Worm (Caenorhabditis elegans) whole organism, young adult: Measurements from ENCODE around the gene fbxa-84.

Source experiments
- B0035.1 ChIP-seq: sonication (generic microtip); optimal IDR thresholded peaks from 2 replicates; lab custom pipeline; 2016; ENCODE audit warnings: missing genetic modification characterization, mild to moderate bottlenecking, missing compliant biosample characterization, missing genotype, missing genetic modification reagents
- F10E7.11 ChIP-seq: sonication (generic microtip); optimal IDR thresholded peaks from 2 replicates; lab custom pipeline; 2017; ENCODE audit warnings: mild to moderate bottlenecking, missing genetic modification characterization, moderate library complexity, missing compliant biosample characterization
- F39B2.1 ChIP-seq: fragments of 200-800 bp; sonication (Bioruptor generic); IDR thresholded peaks from 2 replicates; pipeline ENCODE4 v1.3.6; 2022; ENCODE audit warnings: missing genetic modification reagents, missing genetic modification characterization, missing compliant biosample characterization
- K12H6.12 ChIP-seq: fragments of 200-800 bp; sonication (Bioruptor generic); optimal IDR thresholded peaks from 2 replicates; lab custom pipeline; 2018; ENCODE audit warnings: mild to moderate bottlenecking, missing genetic modification characterization, missing compliant biosample characterization
- Y79H2A.3 ChIP-seq: fragments of 200-800 bp; sonication (Bioruptor generic); conservative IDR thresholded peaks from 2 replicates; pipeline ENCODE4 v1.3.6; 2022; ENCODE audit warnings: missing genetic modification reagents, missing genetic modification characterization, missing compliant biosample characterization
- aptf-3 ChIP-seq: fragments of 200-800 bp; sonication (Bioruptor generic); IDR thresholded peaks from 2 replicates; pipeline ENCODE4 v1.3.6; 2022; ENCODE audit warnings: missing genetic modification characterization, missing compliant biosample characterization
- atf-7 ChIP-seq: sonication (generic microtip); optimal IDR thresholded peaks from 2 replicates; lab custom pipeline; 2017; ENCODE audit warnings: mild to moderate bottlenecking, missing genetic modification characterization, missing compliant biosample characterization
- attf-5 ChIP-seq: fragments of 200-800 bp; sonication (Bioruptor generic); optimal IDR thresholded peaks from 2 replicates; lab custom pipeline; 2018; ENCODE audit warnings: mild to moderate bottlenecking, missing genetic modification characterization, missing compliant biosample characterization
- cebp-1 ChIP-seq, 2 experiments: fragments of 200-800 bp in 1 of 2; sonication (Bioruptor generic) in 1 of 2; sonication (generic microtip) in 1 of 2; IDR thresholded peaks in 1 of 2; optimal IDR thresholded peaks in 1 of 2; 2 replicates each; pipeline versions ENCODE4 v1.3.6 to Lab custom; 2017 to 2022; ENCODE audit warnings: missing compliant biosample characterization in 2 of 2, missing genetic modification characterization in 2 of 2, mild to moderate bottlenecking in 1 of 2, missing genetic modification reagents in 1 of 2, moderate library complexity in 1 of 2
- ceh-100 ChIP-seq: fragments of 200-800 bp; sonication (Bioruptor generic); IDR thresholded peaks from 2 replicates; pipeline ENCODE4 v1.3.6; 2022; ENCODE audit warnings: missing genetic modification reagents, missing genetic modification characterization, missing compliant biosample characterization
- dpff-1 ChIP-seq: sonication (generic microtip); optimal IDR thresholded peaks from 2 replicates; lab custom pipeline; 2017; ENCODE audit warnings: mild to moderate bottlenecking, missing genetic modification characterization, missing compliant biosample characterization
- ets-4 ChIP-seq: fragments of 200-800 bp; sonication (Bioruptor generic); optimal IDR thresholded peaks from 2 replicates; lab custom pipeline; 2018; ENCODE audit warnings: mild to moderate bottlenecking, missing genetic modification characterization, missing compliant biosample characterization
- him-1 ChIP-seq: sonication (generic microtip); optimal IDR thresholded peaks from 2 replicates; lab custom pipeline; 2016; ENCODE audit warnings: missing genotype, missing genetic modification reagents, missing genetic modification characterization, missing compliant biosample characterization
- hlh-12 ChIP-seq: sonication (generic microtip); optimal IDR thresholded peaks from 2 replicates; lab custom pipeline; 2016; ENCODE audit warnings: missing genetic modification characterization, missing compliant biosample characterization
- hmg-1.2 ChIP-seq: fragments of 200-800 bp; sonication (Bioruptor generic); IDR thresholded peaks from 2 replicates; pipeline ENCODE4 v1.3.6; 2022; ENCODE audit warnings: missing genetic modification reagents, missing genetic modification characterization, missing compliant biosample characterization
- hsf-1 ChIP-seq: fragments of 200-800 bp; sonication (Bioruptor generic); IDR thresholded peaks from 2 replicates; pipeline ENCODE4 v1.3.6; 2022; ENCODE audit warnings: missing genetic modification reagents, missing genetic modification characterization, missing compliant biosample characterization
- lag-1 ChIP-seq: fragments of 200-800 bp; sonication (Bioruptor generic); IDR thresholded peaks from 2 replicates; pipeline ENCODE4 v1.3.6; 2022; ENCODE audit warnings: missing genetic modification reagents, missing genetic modification characterization, missing compliant biosample characterization
- let-607 ChIP-seq, 2 experiments: fragments of 200-800 bp in 1 of 2; sonication (Bioruptor generic) in 1 of 2; sonication (generic microtip) in 1 of 2; optimal IDR thresholded peaks; 2 replicates each; lab custom pipeline; 2016 to 2018; ENCODE audit warnings: mild to moderate bottlenecking in 2 of 2, missing compliant biosample characterization in 2 of 2, missing genetic modification characterization in 2 of 2, moderate library complexity in 2 of 2, missing genotype in 1 of 2
- lin-40 ChIP-seq: sonication (generic microtip); optimal IDR thresholded peaks from 2 replicates; lab custom pipeline; 2016; ENCODE audit warnings: missing genetic modification characterization, mild to moderate bottlenecking, missing compliant biosample characterization, missing genotype, missing genetic modification reagents
- lir-1 ChIP-seq: fragments of 200-800 bp; sonication (Bioruptor generic); conservative IDR thresholded peaks from 2 replicates; pipeline ENCODE4 v1.3.6; 2022; ENCODE audit warnings: missing genetic modification reagents, missing genetic modification characterization, missing compliant biosample characterization
- lsl-1 ChIP-seq: fragments of 200-800 bp; sonication (Bioruptor generic); optimal IDR thresholded peaks from 2 replicates; lab custom pipeline; 2018; ENCODE audit warnings: mild to moderate bottlenecking, missing genetic modification characterization, moderate library complexity, missing compliant biosample characterization
- lsy-27 ChIP-seq: sonication (generic microtip); optimal IDR thresholded peaks from 2 replicates; lab custom pipeline; 2017; ENCODE audit warnings: missing genetic modification characterization, mild to moderate bottlenecking, missing compliant biosample characterization, antibody characterized with exemption, missing genotype, borderline replicate concordance; ENCODE audit not compliant: insufficient read depth
- madf-8 ChIP-seq: fragments of 200-800 bp; sonication (Bioruptor generic); conservative IDR thresholded peaks from 2 replicates; pipeline ENCODE4 v1.3.6; 2022; ENCODE audit warnings: missing genetic modification reagents, missing genetic modification characterization, missing compliant biosample characterization
- nfyb-1 ChIP-seq: fragments of 200-800 bp; sonication (Bioruptor generic); IDR thresholded peaks from 2 replicates; pipeline ENCODE4 v1.3.6; 2022; ENCODE audit warnings: missing genetic modification reagents, missing genetic modification characterization, missing compliant biosample characterization
- nhr-179 ChIP-seq: sonication (generic microtip); optimal IDR thresholded peaks from 2 replicates; lab custom pipeline; 2016; ENCODE audit warnings: mild to moderate bottlenecking, missing genetic modification characterization, missing compliant biosample characterization
- nhr-80 ChIP-seq: sonication (generic microtip); optimal IDR thresholded peaks from 2 replicates; lab custom pipeline; 2016; ENCODE audit warnings: missing genetic modification characterization, missing compliant biosample characterization
- nhr-90 ChIP-seq: sonication (generic microtip); optimal IDR thresholded peaks from 2 replicates; lab custom pipeline; 2016; ENCODE audit warnings: missing genotype, mild to moderate bottlenecking, missing genetic modification characterization, missing compliant biosample characterization
- rcor-1 ChIP-seq: fragments of 200-800 bp; sonication (Bioruptor generic); IDR thresholded peaks from 2 replicates; pipeline ENCODE4 v1.3.6; 2022; ENCODE audit warnings: missing genetic modification reagents, missing genetic modification characterization, missing compliant biosample characterization
- rec-8 ChIP-seq, 2 experiments: sonication (generic microtip); optimal IDR thresholded peaks; 2 replicates each; lab custom pipeline; 2016; ENCODE audit warnings: mild to moderate bottlenecking in 2 of 2, missing genetic modification characterization in 2 of 2, missing genetic modification reagents in 2 of 2, missing genotype in 2 of 2, missing biosample characterization in 1 of 2, missing compliant biosample characterization in 1 of 2, moderate library complexity in 1 of 2
- sdz-38 ChIP-seq: sonication (generic microtip); optimal IDR thresholded peaks from 2 replicates; lab custom pipeline; 2016; ENCODE audit warnings: missing genotype, missing genetic modification characterization, missing compliant biosample characterization
- snpc-4 ChIP-seq, 5 experiments: fragments of 150-350 bp in 1 of 5; sonication (generic microtip) in 4 of 5; optimal IDR thresholded peaks; 2 replicates each; lab custom pipeline; 2014 to 2018; ENCODE audit warnings: missing genetic modification characterization in 5 of 5, missing biosample characterization in 3 of 5, antibody characterized with exemption in 2 of 5, mild to moderate bottlenecking in 2 of 5, missing compliant biosample characterization in 2 of 5, missing genotype in 2 of 5, moderate library complexity in 2 of 5, missing genetic modification reagents in 1 of 5
- unc-62 ChIP-seq: fragments of 150-350 bp; optimal IDR thresholded peaks from 2 replicates; lab custom pipeline; 2014; ENCODE audit warnings: missing biosample characterization, missing genetic modification reagents, missing genetic modification characterization
- ztf-25 ChIP-seq: fragments of 200-800 bp; sonication (Bioruptor generic); IDR thresholded peaks from 2 replicates; pipeline ENCODE4 v1.3.6; 2022; ENCODE audit warnings: missing genetic modification reagents, missing genetic modification characterization, missing compliant biosample characterization
- ztf-6 ChIP-seq: fragments of 200-800 bp; sonication (Bioruptor generic); IDR thresholded peaks from 2 replicates; pipeline ENCODE4 v1.3.6; 2022; ENCODE audit warnings: missing genetic modification reagents, missing genetic modification characterization, missing compliant biosample characterization

fbxa-84 gene

DNA sequence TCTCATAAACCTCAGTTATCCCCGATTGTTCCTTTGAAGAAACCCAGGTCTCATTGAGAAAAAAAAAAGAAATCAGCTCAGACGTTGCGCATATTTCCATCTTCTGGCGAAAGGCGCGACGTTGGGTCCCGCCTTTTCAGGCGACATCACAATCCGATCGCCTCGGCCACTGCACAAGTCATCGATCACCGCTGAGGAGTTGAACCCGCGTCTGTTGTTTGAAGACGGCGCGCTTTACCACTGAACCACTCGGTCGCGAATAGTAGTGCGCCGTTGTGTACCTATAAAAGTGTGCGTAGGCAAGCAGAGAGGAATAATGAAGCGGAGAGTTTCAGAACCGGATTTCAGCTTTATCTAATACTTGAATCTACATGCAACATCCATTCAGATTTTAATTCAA, 8.7 kb downstream of the fbxa-84 start, which contains the start of gene Y75B12B.11 (continued):
- TF ChIP-seq K12H6.12 = peak; percentile 83
- TF ChIP-seq B0035.1 (tag; lab: Kevin White, UChicago) = peak; percentile 88
- TF ChIP-seq lag-1 = 0 out of 2 replicates have a peak, but pooled peaks have one; percentile 52
- TF ChIP-seq rec-8 (tag; optimal IDR thresholded peaks at IDR 0.05; lab: Kevin White, UChicago) = peak; percentile 94 to 96
- peak; percentile 87 for TF ChIP-seq him-1 (tag; lab: Kevin White, UChicago)
- peak; percentile 96 for TF ChIP-seq ztf-25 (GFP tag; lab: Robert Waterston, UW)
- TF ChIP-seq lin-40 (tag; lab: Kevin White, UChicago) = peak; percentile 88
- TF ChIP-seq rcor-1 = peak; percentile 95
- no peak for TF ChIP-seq sdz-38 (tag; lab: Kevin White, UChicago)
- peak; percentile 83 for TF ChIP-seq lsy-27 (tag; lab: Kevin White, UChicago)
- peak; percentile 91 for TF ChIP-seq Y79H2A.3 (GFP tag; lab: Robert Waterston, UW)
- TF ChIP-seq nhr-90 = peak; percentile 98
- TF ChIP-seq nhr-179 = peak; percentile 81
- peak; percentile 95 for TF ChIP-seq hsf-1

DNA sequence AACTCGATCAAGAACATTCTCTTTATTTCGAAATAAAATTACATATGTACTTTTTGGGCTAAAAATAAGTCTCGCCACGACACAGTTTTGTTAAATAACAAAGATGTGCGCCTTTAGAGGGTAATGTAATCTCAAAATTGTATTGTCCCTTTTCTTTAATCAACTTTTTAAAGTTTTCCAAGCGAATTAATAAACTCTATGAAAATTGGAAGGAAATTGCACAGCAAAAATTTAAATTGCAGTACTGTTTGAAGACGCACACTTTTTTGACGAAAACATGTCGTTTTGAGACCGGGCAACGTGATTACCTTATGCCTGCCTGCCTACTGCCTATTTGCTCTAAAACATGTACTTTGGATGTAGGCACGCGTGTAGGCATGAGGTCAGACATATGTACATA, 9.7 kb downstream of the fbxa-84 start:
- TF ChIP-seq madf-8 (GFP tag; lab: Robert Waterston, UW) (no peak), ztf-6 (no peak), F10E7.11 (tag; lab: Kevin White, UChicago) (no peak), snpc-4 (GFP tag; optimal IDR thresholded peaks at IDR 0.05; lab: Kevin White, UChicago) (no peak), snpc-4 (tag; optimal IDR thresholded peaks at IDR 0.05; lab: Kevin White, UChicago) (no peak), hlh-12 (no peak), ceh-100 (GFP tag; lab: Robert Waterston, UW) (no peak), dpff-1 (tag; lab: Kevin White, UChicago) (no peak), unc-62 (GFP tag; lab: Kevin White, UChicago) (no peak), aptf-3 (no peak), atf-7 (tag; lab: Kevin White, UChicago) (no peak), lsl-1 (GFP tag; lab: Kevin White, UChicago) (no peak)
- TF ChIP-seq, all 124 proteins: peak for 0

DNA sequence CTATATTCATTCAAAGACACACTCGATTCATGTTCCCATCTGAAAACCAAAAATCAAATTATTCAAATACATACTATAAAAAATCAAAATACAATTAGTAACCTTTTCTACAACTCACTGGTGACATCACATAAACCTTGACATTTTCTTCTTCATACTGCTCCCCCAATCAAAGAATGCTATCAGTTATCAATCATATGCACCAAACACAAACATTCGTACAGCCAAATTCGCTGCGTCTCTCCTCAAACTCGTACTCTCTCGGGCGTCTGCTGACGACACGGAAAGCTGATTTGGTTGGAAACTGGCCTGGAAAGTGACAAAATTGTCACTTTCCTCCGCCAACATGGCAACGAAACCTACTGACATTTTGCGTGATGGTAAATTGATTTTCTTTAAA, 10.1 kb downstream of the fbxa-84 start, which contains the start of gene plc-2:
plc-2 (plus strand) TSS at position 196 of the 400 bp plus-strand sequence.
- no peak for TF ChIP-seq lsy-27 (tag; lab: Kevin White, UChicago)
- TF ChIP-seq attf-5 (GFP tag; lab: Kevin White, UChicago) = peak; percentile 5
- peak; percentile 21 for TF ChIP-seq nhr-90
- TF ChIP-seq ets-4 = peak; percentile 25
- no peak for TF ChIP-seq lir-1 (GFP tag; lab: Robert Waterston, UW)
- peak; percentile 80 for TF ChIP-seq nhr-80 (tag; lab: Kevin White, UChicago)
- peak; percentile 12 to 14 for TF ChIP-seq let-607 (tag; optimal IDR thresholded peaks at IDR 0.05; lab: Kevin White, UChicago)
- TF ChIP-seq F39B2.1 = no peak
- TF ChIP-seq hmg-1.2 (GFP tag; lab: Robert Waterston, UW) = peak; percentile 11; the same call in 1 of the 2 replicates
- 0 out of 2 replicates have a peak, but pooled peaks have one; percentile 44 for TF ChIP-seq nfyb-1 (GFP tag; lab: Robert Waterston, UW)
- TF ChIP-seq cebp-1 (GFP tag; IDR thresholded peaks at IDR 0.05; lab: Robert Waterston, UW) = no peak
- TF ChIP-seq cebp-1 (tag; optimal IDR thresholded peaks at IDR 0.05; lab: Kevin White, UChicago) = peak; percentile 14
- TF ChIP-seq, all 124 proteins: peak for 8
